Worm (Caenorhabditis elegans): ENCODE results near the gene lin-39.

Gene lin-39

DNA sequence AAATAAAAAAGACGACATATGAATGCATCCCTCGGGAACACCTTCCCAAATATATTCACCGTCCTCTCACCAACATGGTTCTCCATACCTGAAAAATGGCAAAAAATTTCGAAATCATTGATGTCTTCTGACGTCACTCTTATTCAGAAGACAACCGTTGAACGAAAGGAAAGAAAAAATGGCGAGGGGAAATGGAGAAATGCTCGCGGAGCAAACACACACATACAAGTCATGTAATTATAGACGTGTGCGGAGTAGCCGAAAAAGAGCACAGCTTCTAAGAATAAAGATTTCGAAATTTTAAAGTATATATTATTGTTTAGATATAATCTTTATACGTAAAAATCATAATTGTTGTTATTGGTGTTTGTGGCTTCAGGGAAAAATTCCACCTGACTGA, 42.9 kb upstream of the lin-39 start, which contains the start of gene mfsd-6:
Gene mfsd-6, minus strand, starts transcription at position 88 of the 400 bp plus-strand sequence.
- TF ChIP-seq aly-2 (tag; optimal IDR thresholded peaks at IDR 0.05), result no peak
- no peak for TF ChIP-seq lsy-12 (tag; optimal IDR thresholded peaks at IDR 0.05)
- TF ChIP-seq eor-1 (tag; optimal IDR thresholded peaks at IDR 0.05), result no peak
- TF ChIP-seq unc-39 (tag; optimal IDR thresholded peaks at IDR 0.05), result no peak
- no peak for TF ChIP-seq skn-1 (tag; optimal IDR thresholded peaks at IDR 0.05)
- TF ChIP-seq nfya-1 (tag; optimal IDR thresholded peaks at IDR 0.05; ENCODE audit: insufficient read depth), result peak; percentile 8

- TF ChIP-seq pha-4 (tag; optimal IDR thresholded peaks at IDR 0.05) (peak; percentile 91), ceh-28 (tag; optimal IDR thresholded peaks at IDR 0.05) (peak; percentile 32), elt-3 (tag; optimal IDR thresholded peaks at IDR 0.05) (no peak), egl-27 (tag; optimal IDR thresholded peaks at IDR 0.05) (no peak), ceh-9 (tag; optimal IDR thresholded peaks at IDR 0.05) (no peak), daf-12 (tag; optimal IDR thresholded peaks at IDR 0.05) (no peak), nhr-25 (tag; optimal IDR thresholded peaks at IDR 0.05) (peak; percentile 96), fkh-2 (tag; optimal IDR thresholded peaks at IDR 0.05) (no peak), snpc-4 (tag; optimal IDR thresholded peaks at IDR 0.05) (peak; percentile 55), unc-39 (tag; optimal IDR thresholded peaks at IDR 0.05) (no peak), lin-39 (tag; optimal IDR thresholded peaks at IDR 0.05) (peak; percentile 94), ceh-16 (tag; optimal IDR thresholded peaks at IDR 0.05) (no peak), nhr-23 (tag; optimal IDR thresholded peaks at IDR 0.05) (peak; percentile 91), fkh-10 (GFP tag; optimal IDR thresholded peaks at IDR 0.05) (peak; percentile 11), lsy-12 (tag; optimal IDR thresholded peaks at IDR 0.05) (peak; percentile 62), ztf-4 (tag; optimal IDR thresholded peaks at IDR 0.05) (no peak), sea-2 (GFP tag; optimal IDR thresholded peaks at IDR 0.05) (no peak), unc-62 (GFP tag; optimal IDR thresholded peaks at IDR 0.05) (no peak), nhr-11 (tag; optimal IDR thresholded peaks at IDR 0.05) (peak; percentile 40), mdl-1 (tag; optimal IDR thresholded peaks at IDR 0.05) (no peak), jun-1 (tag; optimal IDR thresholded peaks at IDR 0.05) (no peak), R02D3.7 (tag; optimal IDR thresholded peaks at IDR 0.05) (peak; percentile 65), nhr-28 (tag; optimal IDR thresholded peaks at IDR 0.05) (no peak), pqm-1 (tag; optimal IDR thresholded peaks at IDR 0.05) (peak; percentile 61), ama-1 (optimal IDR thresholded peaks at IDR 0.05) (peak; percentile 57), ceh-82 (tag; optimal IDR thresholded peaks at IDR 0.05) (no peak), nhr-237 (tag; optimal IDR thresholded peaks at IDR 0.05) (no peak), nhr-67 (tag; optimal IDR thresholded peaks at IDR 0.05) (no peak), nhr-12 (tag; optimal IDR thresholded peaks at IDR 0.05) (no peak), egl-5 (tag; optimal IDR thresholded peaks at IDR 0.05) (peak; percentile 7), eor-1 (tag; optimal IDR thresholded peaks at IDR 0.05) (no peak), ztf-11 (tag; optimal IDR thresholded peaks at IDR 0.05) (no peak), fos-1 (tag; optimal IDR thresholded peaks at IDR 0.05) (no peak), nhr-43 (tag; optimal IDR thresholded peaks at IDR 0.05; ENCODE audit: poor library complexity, severe bottlenecking) (peak; percentile 71), nhr-76 (tag; optimal IDR thresholded peaks at IDR 0.05) (no peak), tbx-2 (tag; optimal IDR thresholded peaks at IDR 0.05) (no peak), nfya-1 (tag; optimal IDR thresholded peaks at IDR 0.05; ENCODE audit: insufficient read depth) (peak; percentile 93), aly-2 (tag; optimal IDR thresholded peaks at IDR 0.05) (no peak), elt-2 (tag; optimal IDR thresholded peaks at IDR 0.05) (peak; percentile 53), skn-1 (tag; optimal IDR thresholded peaks at IDR 0.05) (peak; percentile 50), ZK546.5 (tag; optimal IDR thresholded peaks at IDR 0.05) (no peak), lin-15B (tag; optimal IDR thresholded peaks at IDR 0.05) (peak; percentile 84), hmg-11 (tag; optimal IDR thresholded peaks at IDR 0.05) (peak; percentile 78), zag-1 (tag; optimal IDR thresholded peaks at IDR 0.05) (no peak), mml-1 (tag; optimal IDR thresholded peaks at IDR 0.05) (no peak), elt-1 (tag; optimal IDR thresholded peaks at IDR 0.05) (peak; percentile 38), nhr-77 (tag; optimal IDR thresholded peaks at IDR 0.05) (no peak)
Observed at ce11 chrIII:7572781-7573400, 36.5 kb upstream of the lin-39 start, which contains the start of the genes rpl-9 and lpd-7. rpl-9 (minus strand) TSS chrIII:7572831. lpd-7 (plus strand) TSS chrIII:7573350.
